Worm (Caenorhabditis elegans) whole organism, midembryonic: ENCODE measurements around the gene irg-4.

Source experiments
- T22C8.4 ChIP-seq: fragments of 200-800 bp; sonication (Bioruptor generic); IDR thresholded peaks from 2 replicates; pipeline ENCODE4 v1.3.6; 2022; ENCODE audit warnings: missing genetic modification characterization, missing compliant biosample characterization
- cog-1 ChIP-seq: sonication (generic microtip); optimal IDR thresholded peaks from 2 replicates; lab custom pipeline; 2016; ENCODE audit warnings: missing genetic modification characterization, missing compliant biosample characterization
- flt-1 ChIP-seq: fragments of 200-800 bp; sonication (Bioruptor generic); IDR thresholded peaks from 2 replicates; pipeline ENCODE4 v1.3.6; 2022; ENCODE audit warnings: missing genetic modification characterization, missing compliant biosample characterization
- klf-2 ChIP-seq: fragments of 200-800 bp; sonication (Bioruptor generic); conservative IDR thresholded peaks from 2 replicates; pipeline ENCODE4 v1.3.6; 2022; ENCODE audit warnings: missing genetic modification reagents, missing genetic modification characterization, missing compliant biosample characterization
- med-1 ChIP-seq: sonication (generic microtip); optimal IDR thresholded peaks from 2 replicates; lab custom pipeline; 2017; ENCODE audit warnings: missing genetic modification characterization, mild to moderate bottlenecking, missing compliant biosample characterization, antibody characterized with exemption, missing genetic modification reagents; ENCODE audit not compliant: insufficient read depth
- ref-1 ChIP-seq: fragments of 200-800 bp; sonication (Bioruptor generic); conservative IDR thresholded peaks from 2 replicates; pipeline ENCODE4 v1.3.6; 2022; ENCODE audit warnings: missing genetic modification reagents, missing genetic modification characterization, missing compliant biosample characterization
- tab-1 ChIP-seq: fragments of 200-800 bp; sonication (Bioruptor generic); IDR thresholded peaks from 2 replicates; pipeline ENCODE4 v1.3.6; 2022; ENCODE audit warnings: missing genetic modification characterization, missing compliant biosample characterization
- ztf-23 ChIP-seq: fragments of 200-800 bp; sonication (Bioruptor generic); IDR thresholded peaks from 2 replicates; pipeline ENCODE4 v1.3.6; 2022; ENCODE audit warnings: missing genetic modification reagents, missing genetic modification characterization, missing compliant biosample characterization
- ztf-29 ChIP-seq: fragments of 200-800 bp; sonication (Bioruptor generic); IDR thresholded peaks from 2 replicates; pipeline ENCODE4 v1.3.6; 2022; ENCODE audit warnings: missing genetic modification reagents, missing genetic modification characterization, missing compliant biosample characterization

Gene irg-4

ce11 chrIV:12414601-12415000 is 21.0 kb upstream of the irg-4 start:
- TF ChIP-seq T22C8.4 (GFP tag; lab: Robert Waterston, UW) (no peak), klf-2 (no peak), tab-1 (GFP tag; lab: Robert Waterston, UW) (no peak), cog-1 (no peak), ztf-29 (GFP tag; lab: Robert Waterston, UW) (no peak), flt-1 (GFP tag; lab: Robert Waterston, UW) (no peak), ztf-23 (GFP tag; lab: Robert Waterston, UW) (no peak)

- TF ChIP-seq T22C8.4 (GFP tag; lab: Robert Waterston, UW): peak; percentile 53; the same call in 1 of the 2 replicates
- TF ChIP-seq ztf-23 (GFP tag; lab: Robert Waterston, UW): 0 out of 2 replicates have a peak, but pooled peaks have one; percentile 38
- peak; percentile 52; the same call in 1 of the 2 replicates for TF ChIP-seq tab-1 (GFP tag; lab: Robert Waterston, UW)
- peak; percentile 23 for TF ChIP-seq med-1
- no peak for TF ChIP-seq cog-1
- 0 out of 2 replicates have a peak, but pooled peaks have one; percentile 5 for TF ChIP-seq ref-1
- no peak for TF ChIP-seq klf-2
- peak; percentile 66 for TF ChIP-seq flt-1 (GFP tag; lab: Robert Waterston, UW)
- no peak for TF ChIP-seq ztf-29 (GFP tag; lab: Robert Waterston, UW)
These were observed 18.8 kb upstream of the irg-4 start for ce11 chrIV:12416629-12417404.

- TF ChIP-seq tab-1 (GFP tag; lab: Robert Waterston, UW) (peak; percentile 76; the same call in 1 of the 2 replicates), T22C8.4 (GFP tag; lab: Robert Waterston, UW) (no peak), flt-1 (GFP tag; lab: Robert Waterston, UW) (peak; percentile 70), cog-1 (no peak)
These were observed 18.0 kb upstream of the irg-4 start, which contains the start of gene F08G5.3 for ce11 chrIV:12417536-12418195. F08G5.3 (minus strand) TSS chrIV:12417586.

ce11 chrIV:12419291-12419690 is 16.3 kb upstream of the irg-4 start:
- TF ChIP-seq med-1: no peak
- TF ChIP-seq tab-1 (GFP tag; lab: Robert Waterston, UW): no peak
- no peak for TF ChIP-seq cog-1

ce11 chrIV:12420455-12420854 is 15.2 kb upstream of the irg-4 start, which contains the start of gene ugt-65:
ugt-65 (plus strand) TSS chrIV:12420683.
- TF ChIP-seq tab-1 (GFP tag; lab: Robert Waterston, UW) (no peak), cog-1 (no peak), klf-2 (no peak), med-1 (no peak), ztf-23 (GFP tag; lab: Robert Waterston, UW) (no peak), ztf-29 (GFP tag; lab: Robert Waterston, UW) (no peak), ref-1 (no peak)

- TF ChIP-seq med-1: no peak
- TF ChIP-seq ref-1: no peak
- TF ChIP-seq flt-1 (GFP tag; lab: Robert Waterston, UW): no peak
- TF ChIP-seq ztf-29 (GFP tag; lab: Robert Waterston, UW): no peak
These were observed 10.0 kb upstream of the irg-4 start for ce11 chrIV:12425595-12425994.

ce11 chrIV:12427687-12428284 is 7.8 kb upstream of the irg-4 start:
- TF ChIP-seq tab-1 (GFP tag; lab: Robert Waterston, UW) (0 out of 2 replicates have a peak, but pooled peaks have one; percentile 31), klf-2 (0 out of 2 replicates have a peak, but pooled peaks have one; percentile 10), med-1 (no peak), cog-1 (no peak), ref-1 (no peak), ztf-29 (GFP tag; lab: Robert Waterston, UW) (no peak)

- TF ChIP-seq ref-1 (no peak), tab-1 (GFP tag; lab: Robert Waterston, UW) (no peak), T22C8.4 (GFP tag; lab: Robert Waterston, UW) (no peak), klf-2 (no peak), med-1 (no peak), cog-1 (no peak)
These were observed 7.2 kb upstream of the irg-4 start, which contains the start of gene col-130 for ce11 chrIV:12428467-12428866. col-130 (minus strand) TSS chrIV:12428516.

ce11 chrIV:12429504-12429903 is 6.1 kb upstream of the irg-4 start:
- TF ChIP-seq ref-1: no peak
- TF ChIP-seq klf-2: no peak
- no peak for TF ChIP-seq med-1
- TF ChIP-seq flt-1 (GFP tag; lab: Robert Waterston, UW): no peak
- TF ChIP-seq tab-1 (GFP tag; lab: Robert Waterston, UW): no peak
- TF ChIP-seq ztf-23 (GFP tag; lab: Robert Waterston, UW): no peak
- no peak for TF ChIP-seq T22C8.4 (GFP tag; lab: Robert Waterston, UW)

- TF ChIP-seq ztf-23 (GFP tag; lab: Robert Waterston, UW): no peak
- TF ChIP-seq tab-1 (GFP tag; lab: Robert Waterston, UW): no peak
- TF ChIP-seq flt-1 (GFP tag; lab: Robert Waterston, UW): no peak
- TF ChIP-seq cog-1: no peak
- TF ChIP-seq klf-2: no peak
- TF ChIP-seq T22C8.4 (GFP tag; lab: Robert Waterston, UW): no peak
- TF ChIP-seq med-1: no peak
- no peak for TF ChIP-seq ref-1
These were observed 3.9 kb upstream of the irg-4 start for ce11 chrIV:12431755-12432154.
